Fruit fly (Drosophila melanogaster) whole organism, embryonic: ENCODE data around the gene lilli.

ENCODE experiments used
- CG10431 ChIP-seq: fragments of 200-800 bp; sonication (Bioruptor generic); optimal IDR thresholded peaks from 3 replicates; lab custom pipeline; 2018; ENCODE audit warnings: missing biosample characterization, mild to moderate bottlenecking, missing genetic modification characterization
- CG11504 ChIP-seq: fragments of 200-800 bp; sonication (Bioruptor generic); optimal IDR thresholded peaks from 3 replicates; lab custom pipeline; 2019; ENCODE audit warnings: missing biosample characterization, mild to moderate bottlenecking, missing genetic modification characterization, moderate library complexity
- CG12219 ChIP-seq: fragments of 200-800 bp; sonication (Bioruptor generic); optimal IDR thresholded peaks from 3 replicates; lab custom pipeline; 2018; ENCODE audit warnings: missing biosample characterization, mild to moderate bottlenecking, missing genetic modification characterization
- CG12299 ChIP-seq: fragments of 200-800 bp; sonication (Bioruptor generic); optimal IDR thresholded peaks from 2 replicates; lab custom pipeline; 2018; ENCODE audit warnings: missing biosample characterization, mild to moderate bottlenecking, missing genetic modification characterization
- CG13287 ChIP-seq: fragments of 200-800 bp; sonication (Bioruptor generic); IDR thresholded peaks from 2 replicates; pipeline ENCODE4 v1.3.6; 2022; ENCODE audit warnings: missing biosample characterization, missing genetic modification characterization; ENCODE audit not compliant: partially characterized antibody
- CG15696 ChIP-seq: fragments of 200-800 bp; sonication (Bioruptor generic); optimal IDR thresholded peaks from 2 replicates; lab custom pipeline; 2019; ENCODE audit warnings: missing biosample characterization, mild to moderate bottlenecking, missing genetic modification characterization, moderate library complexity
- CG17802 ChIP-seq: fragments of 200-800 bp; sonication (Bioruptor generic); optimal IDR thresholded peaks from 2 replicates; lab custom pipeline; 2018; ENCODE audit warnings: missing biosample characterization, mild to moderate bottlenecking, missing genetic modification characterization, moderate library complexity
- CG18011 ChIP-seq: fragments of 200-800 bp; sonication (Bioruptor generic); optimal IDR thresholded peaks from 2 replicates; lab custom pipeline; 2017; ENCODE audit warnings: missing biosample characterization, missing genetic modification characterization, mild to moderate bottlenecking, moderate library complexity, missing genotype
- CG2712 ChIP-seq: fragments of 200-800 bp; optimal IDR thresholded peaks from 3 replicates; lab custom pipeline; 2019; ENCODE audit warnings: missing biosample characterization, mild to moderate bottlenecking, missing genetic modification characterization, moderate library complexity
- CG3065 ChIP-seq: fragments of 200-800 bp; sonication (Bioruptor generic); optimal IDR thresholded peaks from 2 replicates; lab custom pipeline; 2016; ENCODE audit warnings: missing biosample characterization, missing genetic modification characterization
- CG32532 ChIP-seq: fragments of 200-800 bp; sonication (Bioruptor generic); IDR thresholded peaks from 2 replicates; pipeline ENCODE4 v1.3.6; 2022; ENCODE audit warnings: missing biosample characterization, missing genetic modification characterization
- CG33557 ChIP-seq: fragments of 200-800 bp; sonication (Bioruptor generic); optimal IDR thresholded peaks from 2 replicates; lab custom pipeline; 2019; ENCODE audit warnings: missing biosample characterization, mild to moderate bottlenecking, missing genetic modification characterization, moderate library complexity
- CG42726 ChIP-seq: fragments of 200-800 bp; sonication (Bioruptor generic); IDR thresholded peaks from 2 replicates; pipeline ENCODE4 v1.3.6; 2022; ENCODE audit warnings: missing biosample characterization, missing genetic modification characterization; ENCODE audit not compliant: partially characterized antibody
- CG5180 ChIP-seq: fragments of 200-800 bp; sonication (Bioruptor generic); optimal IDR thresholded peaks from 3 replicates; lab custom pipeline; 2017; ENCODE audit warnings: missing biosample characterization, missing genetic modification characterization, mild to moderate bottlenecking, moderate library complexity, missing genetic modification reagents
- CG5245 ChIP-seq: fragments of 200-800 bp; sonication (Bioruptor generic); optimal IDR thresholded peaks from 3 replicates; lab custom pipeline; 2016; ENCODE audit warnings: missing biosample characterization, missing genetic modification characterization
- CG6791 ChIP-seq: fragments of 200-800 bp; sonication (Bioruptor generic); IDR thresholded peaks from 3 replicates; pipeline ENCODE4 v1.3.6; 2022; ENCODE audit warnings: missing biosample characterization, missing genetic modification characterization; ENCODE audit not compliant: partially characterized antibody
- CG7987 ChIP-seq: fragments of 200-800 bp; sonication (Bioruptor generic); optimal IDR thresholded peaks from 2 replicates; lab custom pipeline; 2018; ENCODE audit warnings: missing biosample characterization, mild to moderate bottlenecking, missing genetic modification characterization, moderate library complexity
- CG8478 ChIP-seq: fragments of >200 bp; optimal IDR thresholded peaks from 2 replicates; lab custom pipeline; 2018
- CG8924 ChIP-seq: fragments of 200-800 bp; optimal IDR thresholded peaks from 3 replicates; lab custom pipeline; 2019; ENCODE audit warnings: missing biosample characterization, mild to moderate bottlenecking, missing genetic modification characterization, moderate library complexity
- CG9817 ChIP-seq: fragments of 200-800 bp; sonication (Bioruptor generic); optimal IDR thresholded peaks from 2 replicates; lab custom pipeline; 2018; ENCODE audit warnings: missing biosample characterization, mild to moderate bottlenecking, missing genetic modification characterization, moderate library complexity
- Camta ChIP-seq: fragments of 200-800 bp; sonication (Bioruptor generic); optimal IDR thresholded peaks from 2 replicates; lab custom pipeline; 2016; ENCODE audit warnings: missing biosample characterization, missing genetic modification characterization
- Elba2 ChIP-seq: fragments of 200-800 bp; sonication (Bioruptor generic); optimal IDR thresholded peaks from 3 replicates; lab custom pipeline; 2016; ENCODE audit warnings: missing biosample characterization, missing genetic modification characterization
- Ets97D ChIP-seq: fragments of 200-800 bp; sonication (Bioruptor generic); optimal IDR thresholded peaks from 3 replicates; lab custom pipeline; 2016; ENCODE audit warnings: missing biosample characterization, missing genetic modification characterization
- Fer3 ChIP-seq: fragments of 200-800 bp; sonication (Bioruptor generic); optimal IDR thresholded peaks from 2 replicates; lab custom pipeline; 2018; ENCODE audit warnings: missing biosample characterization, mild to moderate bottlenecking, missing genetic modification characterization, moderate library complexity
- Gsc ChIP-seq: fragments of 200-800 bp; sonication (Bioruptor generic); IDR thresholded peaks from 2 replicates; pipeline ENCODE4 v1.3.6; 2022; ENCODE audit warnings: missing biosample characterization, missing genetic modification characterization
- Mad ChIP-seq: fragments of 200-800 bp; sonication (Bioruptor generic); optimal IDR thresholded peaks from 2 replicates; lab custom pipeline; 2016; ENCODE audit warnings: missing biosample characterization, missing genetic modification characterization
- NC2β ChIP-seq: fragments of 200-800 bp; sonication (Bioruptor generic); optimal IDR thresholded peaks from 2 replicates; lab custom pipeline; 2016; ENCODE audit warnings: missing biosample characterization, missing genetic modification characterization
- Sry-δ ChIP-seq: fragments of 200-800 bp; sonication (Bioruptor generic); optimal IDR thresholded peaks from 2 replicates; lab custom pipeline; 2016; ENCODE audit warnings: missing biosample characterization, missing genetic modification characterization
- Tbp ChIP-seq: fragments of >200 bp; optimal IDR thresholded peaks from 2 replicates; lab custom pipeline; 2018; ENCODE audit warnings: missing biosample characterization, missing genetic modification characterization
- abd-A ChIP-seq: fragments of 200-800 bp; sonication (Bioruptor generic); optimal IDR thresholded peaks from 3 replicates; lab custom pipeline; 2019; ENCODE audit warnings: missing biosample characterization, mild to moderate bottlenecking, missing genetic modification characterization, moderate library complexity
- ase ChIP-seq: fragments of 200-800 bp; sonication (Bioruptor generic); IDR thresholded peaks from 3 replicates; pipeline ENCODE4 v1.3.6; 2022; ENCODE audit warnings: missing biosample characterization, missing genetic modification characterization
- az2 ChIP-seq: fragments of 200-800 bp; sonication (Bioruptor generic); optimal IDR thresholded peaks from 3 replicates; lab custom pipeline; 2016; ENCODE audit warnings: missing biosample characterization, missing genetic modification characterization
- bcd ChIP-seq: fragments of 200-800 bp; sonication (Bioruptor generic); optimal IDR thresholded peaks from 2 replicates; lab custom pipeline; 2017; ENCODE audit warnings: missing biosample characterization, mild to moderate bottlenecking, missing genetic modification characterization
- crp ChIP-seq, 2 experiments: fragments of 200-800 bp; sonication (Bioruptor generic); optimal IDR thresholded peaks; 2 replicates in 1 of 2; 3 replicates in 1 of 2; lab custom pipeline; 2017; ENCODE audit warnings: missing biosample characterization in 2 of 2, missing genetic modification characterization in 2 of 2, mild to moderate bottlenecking in 1 of 2, moderate library complexity in 1 of 2
- dan ChIP-seq: fragments of 200-800 bp; sonication (Bioruptor generic); IDR thresholded peaks from 2 replicates; pipeline ENCODE4 v1.3.6; 2022; ENCODE audit warnings: missing biosample characterization, missing genetic modification characterization
- dati ChIP-seq: fragments of 200-800 bp; sonication (Bioruptor generic); IDR thresholded peaks from 2 replicates; pipeline ENCODE4 v1.3.6; 2022; ENCODE audit warnings: missing biosample characterization, missing genetic modification characterization
- fd102C ChIP-seq: fragments of 200-800 bp; sonication (Bioruptor generic); optimal IDR thresholded peaks from 2 replicates; lab custom pipeline; 2018; ENCODE audit warnings: missing biosample characterization, mild to moderate bottlenecking, missing genetic modification characterization, moderate library complexity
- fru ChIP-seq: fragments of >200 bp; optimal IDR thresholded peaks from 2 replicates; lab custom pipeline; 2017
- gro ChIP-seq: fragments of 200-800 bp; sonication (Bioruptor generic); optimal IDR thresholded peaks from 2 replicates; lab custom pipeline; 2016; ENCODE audit warnings: missing biosample characterization, missing genetic modification characterization
- hb ChIP-seq: fragments of 200-800 bp; sonication (Bioruptor generic); IDR thresholded peaks from 3 replicates; pipeline ENCODE4 v1.3.6; 2022; ENCODE audit warnings: missing biosample characterization, missing genetic modification characterization; ENCODE audit not compliant: partially characterized antibody
- hth ChIP-seq: fragments of >200 bp; optimal IDR thresholded peaks from 2 replicates; lab custom pipeline; 2017; ENCODE audit warnings: inconsistent platforms
- insv ChIP-seq, 2 experiments: fragments of 200-800 bp; sonication (Bioruptor generic); optimal IDR thresholded peaks; 3 replicates each; lab custom pipeline; 2016 to 2018; ENCODE audit warnings: missing biosample characterization in 2 of 2, missing genetic modification characterization in 2 of 2
- knrl ChIP-seq: fragments of 200-800 bp; sonication (Bioruptor generic); IDR thresholded peaks from 3 replicates; pipeline ENCODE4 v1.3.6; 2022; ENCODE audit warnings: missing biosample characterization, missing genetic modification characterization; ENCODE audit not compliant: partially characterized antibody
- nerfin-1 ChIP-seq: fragments of 200-800 bp; sonication (Bioruptor generic); optimal IDR thresholded peaks from 3 replicates; lab custom pipeline; 2019; ENCODE audit warnings: missing biosample characterization, mild to moderate bottlenecking, missing genetic modification characterization, moderate library complexity
- nmo ChIP-seq: fragments of 200-800 bp; sonication (Bioruptor generic); optimal IDR thresholded peaks from 2 replicates; lab custom pipeline; 2018; ENCODE audit warnings: missing biosample characterization, mild to moderate bottlenecking, missing genetic modification characterization, moderate library complexity
- nom ChIP-seq: fragments of 200-800 bp; sonication (Bioruptor generic); optimal IDR thresholded peaks from 2 replicates; lab custom pipeline; 2017; ENCODE audit warnings: missing biosample characterization, missing genetic modification characterization, mild to moderate bottlenecking, moderate library complexity, missing genetic modification reagents
- pho ChIP-seq: fragments of 200-800 bp; sonication (Bioruptor generic); optimal IDR thresholded peaks from 2 replicates; lab custom pipeline; 2016; ENCODE audit warnings: missing biosample characterization, missing genetic modification characterization
- ro ChIP-seq: fragments of 200-800 bp; sonication (Bioruptor generic); IDR thresholded peaks from 2 replicates; pipeline ENCODE4 v1.3.6; 2022; ENCODE audit warnings: missing biosample characterization, missing genetic modification characterization
- sens ChIP-seq: fragments of 200-800 bp; sonication (Bioruptor generic); peaks from one replicate; lab custom pipeline; 2016; ENCODE audit warnings: missing biosample characterization, missing genetic modification characterization
- zfh2 ChIP-seq: fragments of 200-800 bp; sonication (Bioruptor generic); optimal IDR thresholded peaks from 2 replicates; lab custom pipeline; 2016; ENCODE audit warnings: missing biosample characterization, missing genetic modification characterization

lilli gene

dm6 chr2L:2856960-2857584 lies 28.7 kb upstream of the lilli start, which contains the start of gene CG2991 (continued):
- TF ChIP-seq abd-A (tag; lab: Kevin White, UChicago) (peak; percentile 69), CG8924 (tag; lab: Kevin White, UChicago) (peak; percentile 77), zfh2 (GFP tag; lab: Kevin White, UChicago) (peak; percentile 3), hth (lab: Kevin White, UChicago) (no peak), Sry-δ (GFP tag; lab: Kevin White, UChicago) (peak; percentile 96), nerfin-1 (tag; lab: Kevin White, UChicago) (peak; percentile 9), hb (GFP tag; lab: Robert Waterston, UW) (peak; percentile 53; the same call in 1 of the 3 replicates), Elba2 (peak; percentile 91), CG32532 (GFP tag; lab: Robert Waterston, UW) (no peak), pho (peak; percentile 38), sens (GFP tag; lab: Kevin White, UChicago) (peak; percentile 82), CG12219 (GFP tag; lab: Kevin White, UChicago) (no peak), CG2712 (tag; lab: Kevin White, UChicago) (peak; percentile 56), bcd (no peak), CG7987 (GFP tag; lab: Kevin White, UChicago) (peak; percentile 36), CG17802 (no peak), ro (GFP tag; lab: Robert Waterston, UW) (no peak), CG18011 (GFP tag; lab: Kevin White, UChicago) (no peak), crp (GFP tag; optimal IDR thresholded peaks at IDR 0.05; lab: Kevin White, UChicago) (no peak), fru (lab: Kevin White, UChicago) (no peak), CG11504 (peak; percentile 43), Ets97D (GFP tag; lab: Kevin White, UChicago) (peak; percentile 87), Camta (GFP tag; lab: Kevin White, UChicago) (no peak), CG5245 (GFP tag; lab: Kevin White, UChicago) (no peak), knrl (GFP tag; lab: Robert Waterston, UW) (peak; percentile 82), dati (GFP tag; lab: Robert Waterston, UW) (no peak), Fer3 (tag; lab: Kevin White, UChicago) (peak; percentile 5), CG3065 (GFP tag; lab: Kevin White, UChicago) (no peak), Mad (GFP tag; lab: Kevin White, UChicago) (peak; percentile 63), CG8478 (no peak), insv (GFP tag; optimal IDR thresholded peaks at IDR 0.05; lab: Kevin White, UChicago) (peak in 1 of 2 experiments; percentile 97), az2 (GFP tag; lab: Kevin White, UChicago) (no peak), CG6791 (GFP tag; lab: Robert Waterston, UW) (peak; percentile 91), CG13287 (peak; percentile 87), Gsc (GFP tag; lab: Robert Waterston, UW) (no peak), CG12299 (peak; percentile 61), NC2β (GFP tag; lab: Kevin White, UChicago) (peak; percentile 25), CG10431 (GFP tag; lab: Kevin White, UChicago) (peak; percentile 36), CG15696 (tag; lab: Kevin White, UChicago) (peak; percentile 9), gro (peak; percentile 48), CG33557 (GFP tag; lab: Kevin White, UChicago) (no peak), CG42726 (peak; percentile 86), dan (no peak), CG9817 (tag; lab: Kevin White, UChicago) (peak; percentile 8), nom (GFP tag; lab: Kevin White, UChicago) (peak; percentile 17), ase (GFP tag; lab: Robert Waterston, UW) (no peak), Tbp (GFP tag; lab: Kevin White, UChicago) (no peak), CG5180 (GFP tag; lab: Kevin White, UChicago) (peak; percentile 18), nmo (GFP tag; lab: Kevin White, UChicago) (peak; percentile 56), fd102C (GFP tag; lab: Kevin White, UChicago) (no peak)
